Fruit fly (Drosophila melanogaster): ENCODE measurements around the gene CG43232.

The CG43232 gene

DNA sequence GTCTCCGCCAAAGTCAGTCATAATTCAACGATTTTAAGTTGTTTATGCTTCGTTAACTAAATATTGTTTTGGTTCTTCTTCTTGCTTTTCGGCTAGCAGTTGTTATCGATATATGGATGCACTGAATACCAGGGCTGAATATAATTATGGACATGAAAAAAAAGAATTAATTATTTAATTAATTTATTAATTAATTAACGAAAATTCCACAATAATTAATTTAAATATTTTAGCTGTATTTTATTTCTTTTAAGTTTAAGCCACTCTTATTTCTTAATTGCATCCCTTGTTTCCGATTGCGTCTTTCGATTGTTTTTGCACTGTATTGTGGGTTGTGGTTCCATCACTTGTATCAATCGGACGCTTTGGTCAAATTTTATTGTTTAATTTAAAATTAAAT, 18.2 kb downstream of the CG43232 start, which contains the start of the genes Gas41 and SA1 (continued):
- TF ChIP-seq CG17829 (tag; optimal IDR thresholded peaks at IDR 0.05) (peak; percentile 97), Jarid2 (GFP tag; optimal IDR thresholded peaks at IDR 0.05) (no peak), GATAe (GFP tag; conservative IDR thresholded peaks at IDR 0.05) (no peak; the same call in 1 of the 2 replicates), CG12299 (tag; optimal IDR thresholded peaks at IDR 0.05) (peak; percentile 35), CG2202 (tag; optimal IDR thresholded peaks at IDR 0.05) (peak; percentile 81), CG18764 (GFP tag; optimal IDR thresholded peaks at IDR 0.05) (peak; percentile 83), Sox102F (GFP tag; optimal IDR thresholded peaks at IDR 0.05) (no peak), corto (GFP tag; optimal IDR thresholded peaks at IDR 0.05) (no peak), cad (GFP tag; optimal IDR thresholded peaks at IDR 0.05) (no peak), Ssrp (tag; optimal IDR thresholded peaks at IDR 0.05) (peak; percentile 89), Blimp-1 (GFP tag; optimal IDR thresholded peaks at IDR 0.05) (no peak), eve (GFP tag; optimal IDR thresholded peaks at IDR 0.05) (no peak), schlank (tag; optimal IDR thresholded peaks at IDR 0.05) (no peak), CG12219 (GFP tag; optimal IDR thresholded peaks at IDR 0.05) (peak; percentile 69), NFAT (GFP tag; IDR thresholded peaks at IDR 0.05) (peak; percentile 88), Rx (GFP tag; IDR thresholded peaks at IDR 0.05) (peak; percentile 61), tna (GFP tag; IDR thresholded peaks at IDR 0.05; ENCODE audit: partially characterized antibody) (0 out of 2 replicates have a peak, but pooled peaks have one; percentile 7), CG14965 (GFP tag; optimal IDR thresholded peaks at IDR 0.05; ENCODE audit: borderline replicate concordance) (no peak), CG11398 (GFP tag; optimal IDR thresholded peaks at IDR 0.05) (no peak), CHES-1-like (GFP tag; optimal IDR thresholded peaks at IDR 0.05) (peak; percentile 72), CG18476 (GFP tag; optimal IDR thresholded peaks at IDR 0.05) (no peak), zfh2 (GFP tag; optimal IDR thresholded peaks at IDR 0.05) (peak; percentile 74), pfk (GFP tag; optimal IDR thresholded peaks at IDR 0.05) (peak; percentile 3), peb (GFP tag; IDR thresholded peaks at IDR 0.05) (peak; percentile 64), pzg (GFP tag; optimal IDR thresholded peaks at IDR 0.05) (peak; percentile 56), Fer2 (tag; optimal IDR thresholded peaks at IDR 0.05) (peak; percentile 90), Hmx (GFP tag; optimal IDR thresholded peaks at IDR 0.05) (no peak), CG14441 (GFP tag; IDR thresholded peaks at IDR 0.05) (peak; percentile 91), CG10209 (GFP tag; optimal IDR thresholded peaks at IDR 0.05) (peak; percentile 78), bsh (GFP tag; optimal IDR thresholded peaks at IDR 0.05) (peak in 1 of 2 experiments; percentile 22), CG10565 (GFP tag; optimal IDR thresholded peaks at IDR 0.05) (no peak), CG9932 (GFP tag; IDR thresholded peaks at IDR 0.05) (peak; percentile 95), Hsf (GFP tag; optimal IDR thresholded peaks at IDR 0.05) (no peak), NfI (GFP tag; optimal IDR thresholded peaks at IDR 0.05) (no peak), Sry-δ (GFP tag; optimal IDR thresholded peaks at IDR 0.05) (peak; percentile 95), ATbp (GFP tag; optimal IDR thresholded peaks at IDR 0.05) (peak; percentile 77), NC2β (GFP tag; optimal IDR thresholded peaks at IDR 0.05) (peak; percentile 57), dmrt99B (tag; optimal IDR thresholded peaks at IDR 0.05) (no peak), phol (tag; optimal IDR thresholded peaks at IDR 0.05) (peak; percentile 94), zen2 (GFP tag; IDR thresholded peaks at IDR 0.05; ENCODE audit: partially characterized antibody) (peak; percentile 67; the same call in 1 of the 3 replicates), CG1024 (GFP tag; IDR thresholded peaks at IDR 0.05) (no peak), ash1 (GFP tag; optimal IDR thresholded peaks at IDR 0.05) (no peak), Dp (GFP tag; optimal IDR thresholded peaks at IDR 0.05) (peak; percentile 42), CG4854 (GFP tag; optimal IDR thresholded peaks at IDR 0.05) (no peak), tio (GFP tag; optimal IDR thresholded peaks at IDR 0.05) (no peak), btn (GFP tag; optimal IDR thresholded peaks at IDR 0.05) (no peak), insv (GFP tag; optimal IDR thresholded peaks at IDR 0.05) (no peak), CG16815 (GFP tag; optimal IDR thresholded peaks at IDR 0.05) (peak; percentile 13), CG17912 (GFP tag; optimal IDR thresholded peaks at IDR 0.05) (peak; percentile 26), CG5180 (GFP tag; optimal IDR thresholded peaks at IDR 0.05) (no peak)
